Fruit fly (Drosophila melanogaster) whole organism, prepupa: ENCODE results near the gene CG15262.

Experiments used
- Blimp-1 ChIP-seq: fragments of 200-800 bp; sonication (Bioruptor generic); optimal IDR thresholded peaks from 3 replicates; lab custom pipeline; 2017; ENCODE audit warnings: missing biosample characterization, missing genetic modification characterization, mild to moderate bottlenecking, moderate library complexity, missing genetic modification reagents
- CG10631 ChIP-seq: fragments of 200-800 bp; sonication (Bioruptor generic); optimal IDR thresholded peaks from 2 replicates; lab custom pipeline; 2016; ENCODE audit warnings: missing biosample characterization, missing genetic modification characterization
- CG11294 ChIP-seq: fragments of 200-800 bp; sonication (Bioruptor generic); IDR thresholded peaks from 2 replicates; pipeline ENCODE4 v1.3.6; 2022; ENCODE audit warnings: missing biosample characterization, missing genetic modification characterization
- CG15336 ChIP-seq: fragments of 200-800 bp; sonication (Bioruptor generic); IDR thresholded peaks from 2 replicates; pipeline ENCODE4 v1.3.6; 2022; ENCODE audit warnings: missing biosample characterization, missing genetic modification characterization
- CG16779 ChIP-seq: fragments of 200-800 bp; sonication (Bioruptor generic); optimal IDR thresholded peaks from 3 replicates; lab custom pipeline; 2017; ENCODE audit warnings: missing biosample characterization, mild to moderate bottlenecking, missing genetic modification characterization
- CG3032 ChIP-seq: fragments of 200-800 bp; optimal IDR thresholded peaks from 2 replicates; lab custom pipeline; 2019; ENCODE audit warnings: missing biosample characterization, mild to moderate bottlenecking, missing genetic modification characterization, moderate library complexity
- CG34406 ChIP-seq: fragments of 200-800 bp; sonication (Bioruptor generic); optimal IDR thresholded peaks from 3 replicates; lab custom pipeline; 2016; ENCODE audit warnings: missing biosample characterization, missing genetic modification characterization
- CG6163 ChIP-seq: fragments of 200-800 bp; sonication (Bioruptor generic); IDR thresholded peaks from 3 replicates; pipeline ENCODE4 v1.3.6; 2022; ENCODE audit warnings: missing biosample characterization, missing genetic modification characterization
- CG6276 ChIP-seq: fragments of 200-800 bp; sonication (Bioruptor generic); optimal IDR thresholded peaks from 2 replicates; lab custom pipeline; 2017; ENCODE audit warnings: missing biosample characterization, mild to moderate bottlenecking, missing genetic modification characterization
- CG6792 ChIP-seq: fragments of 200-800 bp; sonication (Bioruptor generic); optimal IDR thresholded peaks from 3 replicates; lab custom pipeline; 2016; ENCODE audit warnings: missing biosample characterization, missing genetic modification characterization
- CG6854 ChIP-seq: fragments of 200-800 bp; sonication (Bioruptor generic); optimal IDR thresholded peaks from 2 replicates; lab custom pipeline; 2017; ENCODE audit warnings: missing biosample characterization, mild to moderate bottlenecking, missing genetic modification characterization
- CG7368 ChIP-seq: fragments of 200-800 bp; sonication (Bioruptor generic); optimal IDR thresholded peaks from 3 replicates; lab custom pipeline; 2016; ENCODE audit warnings: missing biosample characterization, missing genetic modification characterization
- CG8119 ChIP-seq: fragments of 200-800 bp; sonication (Bioruptor generic); IDR thresholded peaks from 3 replicates; pipeline ENCODE4 v1.3.6; 2022; ENCODE audit warnings: missing biosample characterization, missing genetic modification characterization
- CG8319 ChIP-seq: fragments of 200-800 bp; sonication (Bioruptor generic); optimal IDR thresholded peaks from 3 replicates; lab custom pipeline; 2016; ENCODE audit warnings: missing biosample characterization, missing genetic modification characterization
- CG8632 ChIP-seq: fragments of 200-800 bp; sonication (Bioruptor generic); optimal IDR thresholded peaks from 3 replicates; lab custom pipeline; 2016; ENCODE audit warnings: missing biosample characterization, missing genetic modification characterization
- CG9139 ChIP-seq: fragments of 200-800 bp; sonication (Bioruptor generic); optimal IDR thresholded peaks from 3 replicates; lab custom pipeline; 2017; ENCODE audit warnings: missing biosample characterization, mild to moderate bottlenecking, missing genetic modification characterization
- Eip75B ChIP-seq: fragments of 200-800 bp; sonication (Bioruptor generic); optimal IDR thresholded peaks from 3 replicates; lab custom pipeline; 2016; ENCODE audit warnings: missing biosample characterization, missing genetic modification characterization
- Eip78C ChIP-seq: fragments of 200-800 bp; sonication (Bioruptor generic); peaks from one replicate; lab custom pipeline; 2016; ENCODE audit warnings: missing biosample characterization, missing genetic modification characterization
- Ets21C ChIP-seq: fragments of 200-800 bp; sonication (Bioruptor generic); optimal IDR thresholded peaks from 3 replicates; lab custom pipeline; 2016; ENCODE audit warnings: missing biosample characterization, missing genetic modification characterization
- Ets96B ChIP-seq: fragments of 200-800 bp; optimal IDR thresholded peaks from 2 replicates; lab custom pipeline; 2019; ENCODE audit warnings: missing biosample characterization, mild to moderate bottlenecking, missing genetic modification characterization, moderate library complexity
- Hr38 ChIP-seq: sonication (Bioruptor generic); optimal IDR thresholded peaks from 2 replicates; lab custom pipeline; 2016; ENCODE audit warnings: missing biosample characterization, missing genetic modification characterization
- Hr39 ChIP-seq: fragments of 200-800 bp; sonication (Bioruptor generic); optimal IDR thresholded peaks from 2 replicates; lab custom pipeline; 2016; ENCODE audit warnings: missing biosample characterization, missing genetic modification characterization
- Hr4 ChIP-seq: fragments of 200-800 bp; sonication (Bioruptor generic); optimal IDR thresholded peaks from 3 replicates; lab custom pipeline; 2016; ENCODE audit warnings: missing biosample characterization, missing genetic modification characterization
- Lpt ChIP-seq: fragments of 200-800 bp; sonication (Bioruptor generic); optimal IDR thresholded peaks from 3 replicates; lab custom pipeline; 2016; ENCODE audit warnings: missing biosample characterization, missing genetic modification characterization
- Met ChIP-seq: fragments of 200-800 bp; sonication (Bioruptor generic); optimal IDR thresholded peaks from 3 replicates; lab custom pipeline; 2016; ENCODE audit warnings: missing biosample characterization, missing genetic modification characterization
- OdsH ChIP-seq: fragments of 200-800 bp; sonication (Bioruptor generic); optimal IDR thresholded peaks from 3 replicates; lab custom pipeline; 2016; ENCODE audit warnings: missing biosample characterization, missing genetic modification characterization
- Sox14 ChIP-seq: fragments of 200-800 bp; sonication (Bioruptor generic); optimal IDR thresholded peaks from 3 replicates; lab custom pipeline; 2016; ENCODE audit warnings: missing biosample characterization, missing genetic modification characterization
- Sox15 ChIP-seq: fragments of 200-800 bp; sonication (Bioruptor generic); optimal IDR thresholded peaks from 3 replicates; lab custom pipeline; 2016; ENCODE audit warnings: missing biosample characterization, missing genetic modification characterization
- achi ChIP-seq: fragments of 200-800 bp; sonication (Bioruptor generic); optimal IDR thresholded peaks from 3 replicates; lab custom pipeline; 2016; ENCODE audit warnings: missing biosample characterization, missing genetic modification characterization
- acj6 ChIP-seq: fragments of 200-800 bp; sonication (Bioruptor generic); optimal IDR thresholded peaks from 3 replicates; lab custom pipeline; 2016; ENCODE audit warnings: missing biosample characterization, missing genetic modification characterization
- cyc ChIP-seq: fragments of 200-800 bp; sonication (Bioruptor generic); optimal IDR thresholded peaks from 3 replicates; lab custom pipeline; 2016; ENCODE audit warnings: missing biosample characterization, missing genetic modification characterization
- dac ChIP-seq: fragments of 200-800 bp; sonication (Bioruptor generic); optimal IDR thresholded peaks from 2 replicates; lab custom pipeline; 2017; ENCODE audit warnings: missing biosample characterization, mild to moderate bottlenecking, missing genetic modification characterization
- dsx ChIP-seq: fragments of 200-800 bp; optimal IDR thresholded peaks from 3 replicates; lab custom pipeline; 2019; ENCODE audit warnings: missing biosample characterization, mild to moderate bottlenecking, missing genetic modification characterization, moderate library complexity; ENCODE audit not compliant: poor library complexity, severe bottlenecking
- eg ChIP-seq: fragments of 200-800 bp; sonication (Bioruptor generic); IDR thresholded peaks from 3 replicates; pipeline ENCODE4 v1.3.6; 2022; ENCODE audit warnings: missing biosample characterization, missing genetic modification characterization
- esn ChIP-seq: fragments of 200-800 bp; sonication (Bioruptor generic); optimal IDR thresholded peaks from 2 replicates; lab custom pipeline; 2016; ENCODE audit warnings: missing biosample characterization, mild to moderate bottlenecking, missing genetic modification characterization, moderate library complexity
- fd59A ChIP-seq: fragments of 200-800 bp; sonication (Bioruptor generic); optimal IDR thresholded peaks from 2 replicates; lab custom pipeline; 2017; ENCODE audit warnings: missing biosample characterization, mild to moderate bottlenecking, missing genetic modification characterization, missing genetic modification reagents
- fd85E ChIP-seq: fragments of 200-800 bp; sonication (Bioruptor generic); optimal IDR thresholded peaks from 3 replicates; lab custom pipeline; 2016; ENCODE audit warnings: missing biosample characterization, missing genetic modification characterization
- lz ChIP-seq: fragments of 200-800 bp; sonication (Bioruptor generic); optimal IDR thresholded peaks from 3 replicates; lab custom pipeline; 2016; ENCODE audit warnings: missing biosample characterization, missing genetic modification characterization
- net ChIP-seq: fragments of 200-800 bp; sonication (Bioruptor generic); optimal IDR thresholded peaks from 3 replicates; lab custom pipeline; 2016; ENCODE audit warnings: missing biosample characterization, missing genetic modification characterization
- pdm3 ChIP-seq: fragments of 200-800 bp; sonication (Bioruptor generic); optimal IDR thresholded peaks from 3 replicates; lab custom pipeline; 2016; ENCODE audit warnings: missing biosample characterization, missing genetic modification characterization
- salr ChIP-seq, 2 experiments: fragments of 200-800 bp; sonication (Bioruptor generic); optimal IDR thresholded peaks; 3 replicates each; lab custom pipeline; 2016 to 2018; ENCODE audit warnings: missing biosample characterization in 2 of 2, missing genetic modification characterization in 2 of 2, mild to moderate bottlenecking in 1 of 2
- spab ChIP-seq: fragments of 200-800 bp; sonication (Bioruptor generic); optimal IDR thresholded peaks from 2 replicates; lab custom pipeline; 2017; ENCODE audit warnings: missing biosample characterization, mild to moderate bottlenecking, missing genetic modification characterization, missing genetic modification reagents
- ss ChIP-seq, 2 experiments: fragments of 200-800 bp; sonication (Bioruptor generic); optimal IDR thresholded peaks; 2 replicates in 1 of 2; 3 replicates in 1 of 2; lab custom pipeline; 2017 to 2018; ENCODE audit warnings: mild to moderate bottlenecking in 2 of 2, missing biosample characterization in 2 of 2, missing genetic modification characterization in 2 of 2, moderate library complexity in 1 of 2
- svp ChIP-seq: fragments of 200-800 bp; sonication (Bioruptor generic); peaks from one replicate; lab custom pipeline; 2016; ENCODE audit warnings: missing biosample characterization, missing genetic modification characterization
- vri ChIP-seq: fragments of 200-800 bp; sonication (Bioruptor generic); optimal IDR thresholded peaks from 3 replicates; lab custom pipeline; 2016; ENCODE audit warnings: missing biosample characterization, mild to moderate bottlenecking, missing genetic modification characterization

Gene CG15262

dm6 chr2L:15304359-15304758 lies 6.8 kb downstream of the CG15262 start (continued):
- no peak for TF ChIP-seq CG6854
- peak; percentile 42 for TF ChIP-seq CG3032 (tag; lab: Kevin White, UChicago)
- TF ChIP-seq Lpt (GFP tag; lab: Kevin White, UChicago) = peak; percentile 67
- TF ChIP-seq CG6163 (GFP tag; lab: Robert Waterston, UW) = no peak
- peak; percentile 62 for TF ChIP-seq CG6792
- TF ChIP-seq pdm3 (GFP tag; lab: Kevin White, UChicago) = peak; percentile 62
- peak; percentile 80 for TF ChIP-seq CG8119 (GFP tag; lab: Robert Waterston, UW)
- peak; percentile 36 for TF ChIP-seq Sox14 (GFP tag; lab: Kevin White, UChicago)
- no peak for TF ChIP-seq Hr38 (GFP tag; lab: Kevin White, UChicago)
- peak; percentile 63 for TF ChIP-seq cyc (GFP tag; lab: Kevin White, UChicago)
- peak; percentile 65 for TF ChIP-seq acj6 (GFP tag; lab: Kevin White, UChicago)
- peak; percentile 53 for TF ChIP-seq lz (GFP tag; lab: Kevin White, UChicago)
- TF ChIP-seq achi (GFP tag; lab: Kevin White, UChicago) = peak; percentile 65
- TF ChIP-seq CG11294 (GFP tag; lab: Robert Waterston, UW) = no peak
- peak; percentile 74 for TF ChIP-seq Met (GFP tag; lab: Kevin White, UChicago)
- TF ChIP-seq CG34406 (GFP tag; lab: Kevin White, UChicago) = peak; percentile 68
- TF ChIP-seq CG16779 (tag; lab: Kevin White, UChicago) = no peak
- TF ChIP-seq Eip75B (GFP tag; lab: Kevin White, UChicago) = peak; percentile 46
- peak; percentile 26 for TF ChIP-seq spab (GFP tag; lab: Kevin White, UChicago)
- TF ChIP-seq net (GFP tag; lab: Kevin White, UChicago) = peak; percentile 57
- TF ChIP-seq CG15336 (GFP tag; lab: Robert Waterston, UW) = peak; percentile 77
- peak; percentile 59 for TF ChIP-seq OdsH (GFP tag; lab: Kevin White, UChicago)
- TF ChIP-seq Blimp-1 (GFP tag; lab: Kevin White, UChicago) = peak; percentile 29
- TF ChIP-seq fd85E = no peak
- TF ChIP-seq eg (GFP tag; lab: Robert Waterston, UW) = no peak
- peak in 1 of 2 experiments; percentile 12 for TF ChIP-seq ss (GFP tag; optimal IDR thresholded peaks at IDR 0.05; lab: Kevin White, UChicago)
- TF ChIP-seq salr (GFP tag; optimal IDR thresholded peaks at IDR 0.05; lab: Kevin White, UChicago) = peak in 1 of 2 experiments; percentile 76
- peak; percentile 17 for TF ChIP-seq CG8319
- TF ChIP-seq CG9139 (GFP tag; lab: Kevin White, UChicago) = no peak
- TF ChIP-seq CG10631 (GFP tag; lab: Kevin White, UChicago) = peak; percentile 63
- peak; percentile 51 for TF ChIP-seq vri (GFP tag; lab: Kevin White, UChicago)
- TF ChIP-seq Hr4 (GFP tag; lab: Kevin White, UChicago) = peak; percentile 30
- TF ChIP-seq svp (GFP tag; lab: Kevin White, UChicago) = peak; percentile 85
- TF ChIP-seq CG8632 (GFP tag; lab: Kevin White, UChicago) = peak; percentile 54
- no peak for TF ChIP-seq Sox15 (GFP tag; lab: Kevin White, UChicago)
- TF ChIP-seq Hr39 (GFP tag; lab: Kevin White, UChicago) = peak; percentile 8
- TF ChIP-seq Ets96B (tag; lab: Kevin White, UChicago) = peak; percentile 48

DNA sequence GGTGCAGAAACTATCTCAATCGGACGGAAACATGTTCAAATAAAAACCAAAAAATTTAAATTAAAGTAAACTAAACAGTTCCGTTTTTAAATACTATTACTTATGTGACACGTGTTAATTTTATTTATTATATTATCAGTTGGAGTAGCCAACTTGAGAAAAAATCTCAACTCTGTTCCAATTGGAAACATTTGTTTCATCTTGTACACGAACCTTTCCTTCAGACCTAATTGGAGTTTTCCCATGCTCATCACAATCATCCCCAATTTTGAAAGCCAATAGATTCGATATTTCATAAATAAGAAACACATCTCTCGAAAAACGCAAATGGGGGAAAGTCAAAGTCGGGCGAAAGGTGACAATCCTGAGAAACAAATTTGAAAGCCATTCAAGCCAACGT lies 9.2 kb downstream of the CG15262 start:
- no peak for TF ChIP-seq dac (GFP tag; lab: Kevin White, UChicago)
- no peak for TF ChIP-seq CG6854
- TF ChIP-seq ss (GFP tag; optimal IDR thresholded peaks at IDR 0.05; lab: Kevin White, UChicago) = no peak
- no peak for TF ChIP-seq CG10631 (GFP tag; lab: Kevin White, UChicago)
- no peak for TF ChIP-seq CG6792
- TF ChIP-seq dsx (GFP tag; lab: Kevin White, UChicago) = no peak
- no peak for TF ChIP-seq CG6276 (GFP tag; lab: Kevin White, UChicago)
- no peak for TF ChIP-seq CG7368
- TF ChIP-seq Met (GFP tag; lab: Kevin White, UChicago) = no peak
- TF ChIP-seq Ets96B (tag; lab: Kevin White, UChicago) = no peak
- TF ChIP-seq Ets21C (GFP tag; lab: Kevin White, UChicago) = no peak
- TF ChIP-seq CG34406 (GFP tag; lab: Kevin White, UChicago) = no peak
- TF ChIP-seq CG9139 (GFP tag; lab: Kevin White, UChicago) = no peak
- TF ChIP-seq Eip78C (GFP tag; lab: Kevin White, UChicago) = no peak
- no peak for TF ChIP-seq Sox14 (GFP tag; lab: Kevin White, UChicago)
- TF ChIP-seq cyc (GFP tag; lab: Kevin White, UChicago) = no peak
- TF ChIP-seq fd59A (GFP tag; lab: Kevin White, UChicago) = no peak
- TF ChIP-seq spab (GFP tag; lab: Kevin White, UChicago) = no peak
- TF ChIP-seq esn (GFP tag; lab: Kevin White, UChicago) = no peak
